Worm (Caenorhabditis elegans) whole organism, L4 larva: ENCODE measurements around the gene R07B1.6.

Experiments
- F26F4.8 ChIP-seq: fragments of 200-800 bp; sonication (Bioruptor generic); conservative IDR thresholded peaks from 2 replicates; pipeline ENCODE4 v1.3.6; 2022; ENCODE audit warnings: missing genetic modification characterization, missing compliant biosample characterization
- ceh-20 ChIP-seq: fragments of 200-800 bp; sonication (Bioruptor generic); IDR thresholded peaks from 2 replicates; pipeline ENCODE4 v1.3.6; 2022; ENCODE audit warnings: missing genetic modification reagents, missing genetic modification characterization, missing compliant biosample characterization
- dpl-1 ChIP-seq: fragments of 150-350 bp; optimal IDR thresholded peaks from 2 replicates; lab custom pipeline; 2014; ENCODE audit warnings: missing biosample characterization, missing genetic modification reagents, missing genetic modification characterization
- hlh-11 ChIP-seq: fragments of 200-800 bp; sonication (Bioruptor generic); optimal IDR thresholded peaks from 2 replicates; lab custom pipeline; 2018; ENCODE audit warnings: mild to moderate bottlenecking, missing genetic modification characterization, missing compliant biosample characterization
- pqm-1 ChIP-seq: sonication (generic microtip); optimal IDR thresholded peaks from 2 replicates; lab custom pipeline; 2017; ENCODE audit warnings: missing biosample characterization, missing genetic modification characterization
- snpc-4 ChIP-seq: fragments of 150-350 bp; optimal IDR thresholded peaks from 2 replicates; lab custom pipeline; 2014; ENCODE audit warnings: missing biosample characterization, missing genetic modification characterization
- unc-130 ChIP-seq: sonication (generic microtip); optimal IDR thresholded peaks from 2 replicates; lab custom pipeline; 2016; ENCODE audit warnings: missing genetic modification reagents, missing genetic modification characterization, missing compliant biosample characterization

DNA sequence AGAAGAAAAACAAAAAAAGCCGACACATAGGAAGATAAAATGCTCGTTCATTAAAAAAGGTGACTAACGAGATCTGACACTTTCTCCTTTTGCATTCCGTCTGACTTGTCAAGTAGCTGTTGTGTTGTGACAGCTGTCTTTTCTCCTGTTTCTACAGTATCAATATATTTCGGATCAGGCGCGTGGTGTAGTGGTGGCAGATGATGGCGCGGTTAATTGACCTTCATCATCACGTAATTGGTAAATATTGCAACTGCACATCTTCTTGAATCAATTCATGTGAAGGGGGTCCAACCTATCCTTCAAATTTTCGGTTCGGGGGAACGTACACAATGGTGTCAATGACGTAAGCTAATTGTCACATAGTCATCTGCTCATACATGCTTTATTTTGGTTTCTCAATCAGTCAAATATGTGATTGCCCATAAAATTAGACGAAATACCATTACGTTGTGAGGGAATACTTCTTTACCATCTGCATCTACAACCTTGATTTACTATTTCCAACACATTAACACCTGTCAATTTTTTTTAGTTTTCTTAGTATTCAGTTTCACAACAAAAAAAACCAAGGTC, 18.2 kb upstream of the R07B1.6 start:
- TF ChIP-seq F26F4.8: no peak
- TF ChIP-seq snpc-4 (tag; lab: Kevin White, UChicago): no peak
- TF ChIP-seq dpl-1 (GFP tag; lab: Kevin White, UChicago): no peak
- no peak for TF ChIP-seq ceh-20 (GFP tag; lab: Robert Waterston, UW)
- no peak for TF ChIP-seq unc-130 (GFP tag; lab: Kevin White, UChicago)
- no peak for TF ChIP-seq pqm-1
- no peak for TF ChIP-seq hlh-11 (tag; lab: Kevin White, UChicago)
